Fruit fly (Drosophila melanogaster) whole organism, embryonic: Measurements from ENCODE around the gene Sfp33A4.

Experiments
- Blimp-1 ChIP-seq: fragments of 200-800 bp; sonication (Bioruptor generic); optimal IDR thresholded peaks from 3 replicates; lab custom pipeline; 2018; ENCODE audit warnings: missing biosample characterization, missing genetic modification characterization, mild to moderate bottlenecking, moderate library complexity, missing genetic modification reagents
- CG11247 ChIP-seq: fragments of 200-800 bp; sonication (Bioruptor generic); IDR thresholded peaks from 2 replicates; pipeline ENCODE4 v1.3.6; 2022; ENCODE audit warnings: missing biosample characterization, missing genetic modification characterization
- CG11723 ChIP-seq: fragments of 200-800 bp; sonication (Bioruptor generic); optimal IDR thresholded peaks from 2 replicates; lab custom pipeline; 2017; ENCODE audit warnings: missing biosample characterization, mild to moderate bottlenecking, missing genetic modification characterization
- CG13775 ChIP-seq: fragments of 200-800 bp; sonication (Bioruptor generic); optimal IDR thresholded peaks from 3 replicates; lab custom pipeline; 2017; ENCODE audit warnings: missing biosample characterization, mild to moderate bottlenecking, missing genetic modification characterization
- CG14014 ChIP-seq: fragments of 200-800 bp; sonication (Bioruptor generic); IDR thresholded peaks from 2 replicates; pipeline ENCODE4 v1.3.6; 2022; ENCODE audit warnings: missing biosample characterization, missing genetic modification characterization
- CG14050 ChIP-seq: fragments of 200-800 bp; sonication (Bioruptor generic); IDR thresholded peaks from 3 replicates; pipeline ENCODE4 v1.3.6; 2022; ENCODE audit warnings: missing biosample characterization, missing genetic modification characterization
- CG15269 ChIP-seq: fragments of 200-800 bp; sonication (Bioruptor generic); optimal IDR thresholded peaks from 2 replicates; lab custom pipeline; 2018; ENCODE audit warnings: missing biosample characterization, mild to moderate bottlenecking, missing genetic modification characterization, moderate library complexity
- CG30403 ChIP-seq: fragments of 200-800 bp; sonication (Bioruptor generic); optimal IDR thresholded peaks from 3 replicates; lab custom pipeline; 2016; ENCODE audit warnings: missing biosample characterization, missing genetic modification characterization
- CG33213 ChIP-seq: fragments of 200-800 bp; sonication (Bioruptor generic); optimal IDR thresholded peaks from 3 replicates; lab custom pipeline; 2016; ENCODE audit warnings: missing biosample characterization, missing genetic modification characterization
- CG3838 ChIP-seq: fragments of 200-800 bp; sonication (Bioruptor generic); optimal IDR thresholded peaks from 3 replicates; lab custom pipeline; 2016; ENCODE audit warnings: missing biosample characterization, missing genetic modification characterization
- CG4707 ChIP-seq: fragments of 200-800 bp; sonication (Bioruptor generic); optimal IDR thresholded peaks from 2 replicates; lab custom pipeline; 2018; ENCODE audit warnings: missing biosample characterization, mild to moderate bottlenecking, missing genetic modification characterization, moderate library complexity
- CG6175 ChIP-seq: fragments of 200-800 bp; sonication (Bioruptor generic); IDR thresholded peaks from 3 replicates; pipeline ENCODE4 v1.3.6; 2022; ENCODE audit warnings: missing biosample characterization, missing genetic modification characterization
- CG8089 ChIP-seq: fragments of 200-800 bp; sonication (Bioruptor generic); optimal IDR thresholded peaks from 3 replicates; lab custom pipeline; 2016; ENCODE audit warnings: missing biosample characterization, missing genetic modification characterization
- CG8388 ChIP-seq: fragments of 200-800 bp; sonication (Bioruptor generic); optimal IDR thresholded peaks from 2 replicates; lab custom pipeline; 2019; ENCODE audit warnings: missing biosample characterization, mild to moderate bottlenecking, missing genetic modification characterization, moderate library complexity
- CG9609 ChIP-seq: fragments of 200-800 bp; sonication (Bioruptor generic); optimal IDR thresholded peaks from 3 replicates; lab custom pipeline; 2016; ENCODE audit warnings: missing biosample characterization, missing genetic modification characterization
- CoRest ChIP-seq: fragments of 200-800 bp; sonication (Bioruptor generic); optimal IDR thresholded peaks from 3 replicates; lab custom pipeline; 2018; ENCODE audit warnings: missing biosample characterization, mild to moderate bottlenecking, missing genetic modification characterization, moderate library complexity
- Dip2 ChIP-seq: fragments of 200-800 bp; sonication (Bioruptor generic); IDR thresholded peaks from 2 replicates; pipeline ENCODE4 v1.3.6; 2022; ENCODE audit warnings: missing biosample characterization, missing genetic modification characterization
- ERR ChIP-seq: fragments of 200-800 bp; sonication (Bioruptor generic); optimal IDR thresholded peaks from 2 replicates; lab custom pipeline; 2016; ENCODE audit warnings: missing biosample characterization, missing genetic modification characterization
- Fer2 ChIP-seq: fragments of 200-800 bp; sonication (Bioruptor generic); optimal IDR thresholded peaks from 2 replicates; lab custom pipeline; 2018; ENCODE audit warnings: missing biosample characterization, mild to moderate bottlenecking, missing genetic modification characterization, moderate library complexity
- HHEX ChIP-seq: fragments of 200-800 bp; sonication (Bioruptor generic); optimal IDR thresholded peaks from 3 replicates; lab custom pipeline; 2017; ENCODE audit warnings: missing biosample characterization, mild to moderate bottlenecking, missing genetic modification characterization, missing genetic modification reagents
- Hand ChIP-seq: fragments of 200-800 bp; sonication (Bioruptor generic); optimal IDR thresholded peaks from 2 replicates; lab custom pipeline; 2017; ENCODE audit warnings: mild to moderate bottlenecking, missing biosample characterization, missing genetic modification reagents, missing genetic modification characterization
- Mes4 ChIP-seq: fragments of 200-800 bp; sonication (Bioruptor generic); optimal IDR thresholded peaks from 2 replicates; lab custom pipeline; 2016; ENCODE audit warnings: missing biosample characterization, missing genetic modification characterization
- NC2β ChIP-seq: fragments of 200-800 bp; sonication (Bioruptor generic); optimal IDR thresholded peaks from 2 replicates; lab custom pipeline; 2016; ENCODE audit warnings: missing biosample characterization, missing genetic modification characterization
- NFAT ChIP-seq: fragments of 200-800 bp; sonication (Bioruptor generic); IDR thresholded peaks from 2 replicates; pipeline ENCODE4 v1.3.6; 2022; ENCODE audit warnings: missing biosample characterization, missing genetic modification characterization
- Oli ChIP-seq: fragments of 200-800 bp; sonication (Bioruptor generic); optimal IDR thresholded peaks from 2 replicates; lab custom pipeline; 2018; ENCODE audit warnings: missing biosample characterization, mild to moderate bottlenecking, missing genetic modification characterization, moderate library complexity
- Poxn ChIP-seq: fragments of 200-800 bp; sonication (Bioruptor generic); IDR thresholded peaks from 2 replicates; pipeline ENCODE4 v1.3.6; 2022; ENCODE audit warnings: missing biosample characterization, missing genetic modification characterization
- Rx ChIP-seq: fragments of 200-800 bp; sonication (Bioruptor generic); IDR thresholded peaks from 2 replicates; pipeline ENCODE4 v1.3.6; 2022; ENCODE audit warnings: missing biosample characterization, missing genetic modification characterization
- Sin3A ChIP-seq: fragments of >200 bp; optimal IDR thresholded peaks from 2 replicates; lab custom pipeline; 2018
- Six4 ChIP-seq: fragments of 200-800 bp; sonication (Bioruptor generic); optimal IDR thresholded peaks from 2 replicates; lab custom pipeline; 2016; ENCODE audit warnings: missing biosample characterization, missing genetic modification characterization
- Stat92E ChIP-seq, 3 experiments: fragments of >200 bp in 2 of 3; fragments of 200-800 bp in 1 of 3; sonication (Bioruptor generic) in 1 of 3; optimal IDR thresholded peaks; 2 replicates each; lab custom pipeline; 2017 to 2019; ENCODE audit warnings: missing biosample characterization in 3 of 3, missing genetic modification characterization in 3 of 3, mild to moderate bottlenecking in 1 of 3, moderate library complexity in 1 of 3
- al ChIP-seq: fragments of 200-800 bp; sonication (Bioruptor generic); IDR thresholded peaks from 2 replicates; pipeline ENCODE4 v1.3.6; 2022; ENCODE audit warnings: missing biosample characterization, missing genetic modification characterization
- chm ChIP-seq: fragments of 200-800 bp; sonication (Bioruptor generic); IDR thresholded peaks from 2 replicates; pipeline ENCODE4 v1.3.6; 2022; ENCODE audit warnings: missing biosample characterization, missing genetic modification characterization
- ci ChIP-seq: fragments of 200-800 bp; sonication (Bioruptor generic); IDR thresholded peaks from 3 replicates; pipeline ENCODE4 v1.3.6; 2022; ENCODE audit warnings: missing biosample characterization, missing genetic modification characterization
- crc ChIP-seq: fragments of 200-800 bp; sonication (Bioruptor generic); optimal IDR thresholded peaks from 2 replicates; lab custom pipeline; 2016; ENCODE audit warnings: missing biosample characterization, missing genetic modification characterization
- ems ChIP-seq: fragments of 200-800 bp; sonication (Bioruptor generic); optimal IDR thresholded peaks from 3 replicates; lab custom pipeline; 2016; ENCODE audit warnings: missing biosample characterization, missing genetic modification characterization
- gt ChIP-seq: fragments of 200-800 bp; sonication (Bioruptor generic); IDR thresholded peaks from 2 replicates; pipeline ENCODE4 v1.3.6; 2022; ENCODE audit warnings: missing biosample characterization, missing genetic modification characterization
- mld ChIP-seq: fragments of 200-800 bp; sonication (Bioruptor generic); IDR thresholded peaks from 3 replicates; pipeline ENCODE4 v1.3.6; 2022; ENCODE audit warnings: missing biosample characterization, missing genetic modification characterization; ENCODE audit not compliant: partially characterized antibody
- nmo ChIP-seq: fragments of 200-800 bp; sonication (Bioruptor generic); optimal IDR thresholded peaks from 2 replicates; lab custom pipeline; 2018; ENCODE audit warnings: missing biosample characterization, mild to moderate bottlenecking, missing genetic modification characterization, moderate library complexity
- p53 ChIP-seq: fragments of 200-800 bp; sonication (Bioruptor generic); optimal IDR thresholded peaks from 2 replicates; lab custom pipeline; 2016; ENCODE audit warnings: missing biosample characterization, missing genetic modification characterization
- pros ChIP-seq: fragments of 200-800 bp; sonication (Bioruptor generic); optimal IDR thresholded peaks from 3 replicates; lab custom pipeline; 2019; ENCODE audit warnings: missing biosample characterization, mild to moderate bottlenecking, missing genetic modification characterization, moderate library complexity
- sens ChIP-seq: fragments of 200-800 bp; sonication (Bioruptor generic); peaks from one replicate; lab custom pipeline; 2016; ENCODE audit warnings: missing biosample characterization, missing genetic modification characterization
- sens-2 ChIP-seq: fragments of 200-800 bp; sonication (Bioruptor generic); IDR thresholded peaks from 2 replicates; pipeline ENCODE4 v1.3.6; 2022; ENCODE audit warnings: missing biosample characterization, missing genetic modification characterization
- slbo ChIP-seq: fragments of 200-800 bp; sonication (Bioruptor generic); IDR thresholded peaks from 2 replicates; pipeline ENCODE4 v1.3.6; 2022; ENCODE audit warnings: missing biosample characterization, missing genetic modification characterization
- sqz ChIP-seq: fragments of 200-800 bp; sonication (Bioruptor generic); optimal IDR thresholded peaks from 3 replicates; lab custom pipeline; 2018; ENCODE audit warnings: missing biosample characterization, mild to moderate bottlenecking, missing genetic modification characterization
- ssp ChIP-seq: fragments of 200-800 bp; sonication (Bioruptor generic); IDR thresholded peaks from 2 replicates; pipeline ENCODE4 v1.3.6; 2022; ENCODE audit warnings: missing biosample characterization, missing genetic modification characterization
- stc ChIP-seq: fragments of 200-800 bp; sonication (Bioruptor generic); IDR thresholded peaks from 2 replicates; pipeline ENCODE4 v1.3.6; 2022; ENCODE audit warnings: missing biosample characterization, missing genetic modification characterization
- stwl ChIP-seq: fragments of 200-800 bp; sonication (Bioruptor generic); optimal IDR thresholded peaks from 3 replicates; lab custom pipeline; 2018; ENCODE audit warnings: missing biosample characterization, mild to moderate bottlenecking, missing genetic modification characterization, moderate library complexity
- sug ChIP-seq: fragments of 200-800 bp; optimal IDR thresholded peaks from 2 replicates; lab custom pipeline; 2019; ENCODE audit warnings: missing biosample characterization, mild to moderate bottlenecking, missing genetic modification characterization, moderate library complexity
- tna ChIP-seq: fragments of 200-800 bp; sonication (Bioruptor generic); IDR thresholded peaks from 2 replicates; pipeline ENCODE4 v1.3.6; 2022; ENCODE audit warnings: missing biosample characterization, missing genetic modification characterization; ENCODE audit not compliant: partially characterized antibody
- twi ChIP-seq: fragments of 200-800 bp; optimal IDR thresholded peaks from 2 replicates; lab custom pipeline; 2019; ENCODE audit warnings: missing biosample characterization, mild to moderate bottlenecking, missing genetic modification characterization, moderate library complexity
- unc-4 ChIP-seq: fragments of 200-800 bp; sonication (Bioruptor generic); IDR thresholded peaks from 2 replicates; pipeline ENCODE4 v1.3.6; 2022; ENCODE audit warnings: missing biosample characterization, missing genetic modification characterization; ENCODE audit not compliant: partially characterized antibody
- yki ChIP-seq: fragments of >200 bp; optimal IDR thresholded peaks from 3 replicates; lab custom pipeline; 2018
- zfh2 ChIP-seq: fragments of 200-800 bp; sonication (Bioruptor generic); optimal IDR thresholded peaks from 2 replicates; lab custom pipeline; 2016; ENCODE audit warnings: missing biosample characterization, missing genetic modification characterization

Sfp33A4 gene

dm6 chr2L:11813665-11814087 is 23.4 kb upstream of the Sfp33A4 start, which contains the start of gene CycY (continued):
- no peak for TF ChIP-seq CG6175
- TF ChIP-seq twi (tag; lab: Kevin White, UChicago): no peak
- no peak for TF ChIP-seq Hand
- no peak for TF ChIP-seq Six4 (GFP tag; lab: Kevin White, UChicago)
- 0 out of 2 replicates have a peak, but pooled peaks have one; percentile 9 for TF ChIP-seq ssp
- TF ChIP-seq slbo (GFP tag; lab: Robert Waterston, UW): no peak; the same call in 1 of the 2 replicates
- TF ChIP-seq Fer2 (tag; lab: Kevin White, UChicago): no peak
- TF ChIP-seq Poxn (GFP tag; lab: Robert Waterston, UW): no peak
- TF ChIP-seq stc (GFP tag; lab: Robert Waterston, UW): no peak
- no peak for TF ChIP-seq CG14014 (GFP tag; lab: Robert Waterston, UW)
- TF ChIP-seq sug: no peak
- no peak for TF ChIP-seq CG15269
- TF ChIP-seq Dip2 (GFP tag; lab: Robert Waterston, UW): no peak
- no peak for TF ChIP-seq CG11247 (GFP tag; lab: Robert Waterston, UW)
- no peak for TF ChIP-seq ERR
- no peak for TF ChIP-seq ci (GFP tag; lab: Robert Waterston, UW)
- TF ChIP-seq NFAT (GFP tag; lab: Robert Waterston, UW): no peak
- no peak for TF ChIP-seq CG3838 (GFP tag; lab: Kevin White, UChicago)
- peak; percentile 62 for TF ChIP-seq nmo
- TF ChIP-seq unc-4 (GFP tag; lab: Robert Waterston, UW): peak; percentile 71
- no peak for TF ChIP-seq al (GFP tag; lab: Robert Waterston, UW)
- no peak for TF ChIP-seq sqz (GFP tag; lab: Kevin White, UChicago)
- TF ChIP-seq sens-2 (GFP tag; lab: Robert Waterston, UW): no peak
- TF ChIP-seq ems: no peak
- no peak for TF ChIP-seq zfh2 (GFP tag; lab: Kevin White, UChicago)
- TF ChIP-seq Mes4 (GFP tag; lab: Kevin White, UChicago): no peak
- TF ChIP-seq Oli (tag; lab: Kevin White, UChicago): no peak
- TF ChIP-seq CG8089 (GFP tag; lab: Kevin White, UChicago): no peak
- TF ChIP-seq CG14050 (GFP tag; lab: Robert Waterston, UW): no peak
- no peak for TF ChIP-seq NC2β (GFP tag; lab: Kevin White, UChicago)
- TF ChIP-seq Stat92E (GFP tag; optimal IDR thresholded peaks at IDR 0.05; lab: Kevin White, UChicago): peak in 1 of 3 experiments; percentile 6
- no peak for TF ChIP-seq chm (GFP tag; lab: Robert Waterston, UW)
- TF ChIP-seq HHEX (GFP tag; lab: Kevin White, UChicago): no peak
- TF ChIP-seq crc (GFP tag; lab: Kevin White, UChicago): no peak
- no peak for TF ChIP-seq CG9609 (GFP tag; lab: Kevin White, UChicago)
- peak; percentile 86 for TF ChIP-seq stwl (tag; lab: Kevin White, UChicago)
- TF ChIP-seq CG13775 (GFP tag; lab: Kevin White, UChicago): peak; percentile 21
- TF ChIP-seq CoRest (tag; lab: Kevin White, UChicago): peak; percentile 30
- TF ChIP-seq yki (lab: Kevin White, UChicago): no peak
- TF ChIP-seq mld (GFP tag; lab: Robert Waterston, UW): no peak
- no peak for TF ChIP-seq CG11723 (GFP tag; lab: Kevin White, UChicago)
- peak; percentile 34 for TF ChIP-seq CG30403
- no peak for TF ChIP-seq pros
- peak; percentile 4 for TF ChIP-seq Sin3A (lab: Kevin White, UChicago)
- TF ChIP-seq CG33213: no peak
- TF ChIP-seq p53 (GFP tag; lab: Kevin White, UChicago): no peak
- no peak for TF ChIP-seq CG8388 (GFP tag; lab: Kevin White, UChicago)
- no peak for TF ChIP-seq gt (GFP tag; lab: Robert Waterston, UW)
- TF ChIP-seq sens: peak; percentile 80
- no peak for TF ChIP-seq Rx (GFP tag; lab: Robert Waterston, UW)
- TF ChIP-seq CG4707 (GFP tag; lab: Kevin White, UChicago): no peak
- TF ChIP-seq Blimp-1 (GFP tag; lab: Kevin White, UChicago): peak; percentile 19
- no peak for TF ChIP-seq tna (GFP tag; lab: Robert Waterston, UW)
